Worm (Caenorhabditis elegans) whole organism, late embryonic: ENCODE data around the gene C34C12.2.
A peak's percentile ranks its signal among the peaks of the same experiment; 100 is the strongest.

Experiments used
- C08G9.2 ChIP-seq: sonication (generic microtip); optimal IDR thresholded peaks from 2 replicates; lab custom pipeline; 2016; ENCODE audit warnings: mild to moderate bottlenecking, missing genetic modification characterization, moderate library complexity, missing compliant biosample characterization
- C38D4.7 ChIP-seq: fragments of 200-800 bp; sonication (Bioruptor generic); optimal IDR thresholded peaks from 2 replicates; lab custom pipeline; 2018; ENCODE audit warnings: mild to moderate bottlenecking, missing genetic modification characterization, moderate library complexity, missing compliant biosample characterization
- ahr-1 ChIP-seq: sonication (generic microtip); optimal IDR thresholded peaks from 2 replicates; lab custom pipeline; 2016; ENCODE audit warnings: missing genetic modification characterization, missing compliant biosample characterization
- ama-1 ChIP-seq: fragments of 150-350 bp; optimal IDR thresholded peaks from 2 replicates; lab custom pipeline; 2014
- ceh-14 ChIP-seq: sonication (generic microtip); optimal IDR thresholded peaks from 2 replicates; lab custom pipeline; 2016; ENCODE audit warnings: missing genotype, missing genetic modification characterization, missing compliant biosample characterization
- ceh-18 ChIP-seq: sonication (generic microtip); optimal IDR thresholded peaks from 2 replicates; lab custom pipeline; 2016; ENCODE audit warnings: missing genetic modification characterization, missing compliant biosample characterization
- ceh-2 ChIP-seq: sonication (generic microtip); optimal IDR thresholded peaks from 2 replicates; lab custom pipeline; 2016; ENCODE audit warnings: missing genotype, missing genetic modification characterization, missing compliant biosample characterization
- ceh-24 ChIP-seq: sonication (generic microtip); optimal IDR thresholded peaks from 2 replicates; lab custom pipeline; 2016; ENCODE audit warnings: mild to moderate bottlenecking, missing genetic modification characterization, missing compliant biosample characterization
- ceh-30 ChIP-seq: fragments of 150-350 bp; optimal IDR thresholded peaks from 2 replicates; lab custom pipeline; 2014; ENCODE audit warnings: missing biosample characterization, missing genetic modification characterization
- ceh-31 ChIP-seq: sonication (generic microtip); optimal IDR thresholded peaks from 2 replicates; lab custom pipeline; 2016; ENCODE audit warnings: missing genetic modification characterization, missing compliant biosample characterization
- ceh-34 ChIP-seq: sonication (generic microtip); optimal IDR thresholded peaks from 2 replicates; lab custom pipeline; 2016; ENCODE audit warnings: mild to moderate bottlenecking, missing genetic modification characterization, missing compliant biosample characterization
- ceh-45 ChIP-seq: fragments of 200-800 bp; sonication (Bioruptor generic); IDR thresholded peaks from 2 replicates; pipeline ENCODE4 v1.3.6; 2022; ENCODE audit warnings: missing genetic modification reagents, missing genetic modification characterization, missing compliant biosample characterization
- ceh-48 ChIP-seq: sonication (generic microtip); optimal IDR thresholded peaks from 2 replicates; lab custom pipeline; 2016; ENCODE audit warnings: missing genetic modification characterization, inconsistent platforms, missing compliant biosample characterization
- ceh-6 ChIP-seq: fragments of 200-800 bp; sonication (Bioruptor generic); optimal IDR thresholded peaks from 2 replicates; lab custom pipeline; 2018; ENCODE audit warnings: mild to moderate bottlenecking, missing genetic modification characterization, missing compliant biosample characterization
- ceh-9 ChIP-seq: sonication (generic microtip); optimal IDR thresholded peaks from 2 replicates; lab custom pipeline; 2016; ENCODE audit warnings: mild to moderate bottlenecking, missing genetic modification characterization, inconsistent platforms, missing compliant biosample characterization
- dmd-4 ChIP-seq: sonication (generic microtip); optimal IDR thresholded peaks from 2 replicates; lab custom pipeline; 2016; ENCODE audit warnings: borderline replicate concordance, missing genetic modification characterization, missing compliant biosample characterization
- eyg-1 ChIP-seq: sonication (generic microtip); optimal IDR thresholded peaks from 2 replicates; lab custom pipeline; 2016; ENCODE audit warnings: missing genotype, missing genetic modification characterization, missing compliant biosample characterization
- fkh-6 ChIP-seq: sonication (generic microtip); optimal IDR thresholded peaks from 2 replicates; lab custom pipeline; 2016; ENCODE audit warnings: missing genetic modification characterization, missing compliant biosample characterization
- gmeb-2 ChIP-seq: sonication (generic microtip); optimal IDR thresholded peaks from 2 replicates; lab custom pipeline; 2016; ENCODE audit warnings: missing genetic modification characterization, inconsistent platforms, missing compliant biosample characterization
- lim-6 ChIP-seq: sonication (generic microtip); optimal IDR thresholded peaks from 2 replicates; lab custom pipeline; 2016; ENCODE audit warnings: missing genetic modification characterization, missing compliant biosample characterization
- madf-2 ChIP-seq: sonication (generic microtip); optimal IDR thresholded peaks from 2 replicates; lab custom pipeline; 2017; ENCODE audit warnings: missing genetic modification characterization, missing compliant biosample characterization
- mec-3 ChIP-seq: sonication (generic microtip); optimal IDR thresholded peaks from 2 replicates; lab custom pipeline; 2016; ENCODE audit warnings: borderline replicate concordance, missing genetic modification characterization, missing compliant biosample characterization
- nfya-1 ChIP-seq: sonication (generic microtip); optimal IDR thresholded peaks from 2 replicates; lab custom pipeline; 2017; ENCODE audit warnings: missing genetic modification characterization, mild to moderate bottlenecking, missing compliant biosample characterization, antibody characterized with exemption, moderate library complexity
- nhr-232 ChIP-seq: sonication (generic microtip); optimal IDR thresholded peaks from 2 replicates; lab custom pipeline; 2016; ENCODE audit warnings: missing genetic modification characterization, missing compliant biosample characterization
- npax-4 ChIP-seq: sonication (generic microtip); optimal IDR thresholded peaks from 2 replicates; lab custom pipeline; 2016; ENCODE audit warnings: missing genetic modification characterization, missing compliant biosample characterization
- odd-2 ChIP-seq: sonication (generic microtip); optimal IDR thresholded peaks from 2 replicates; lab custom pipeline; 2017; ENCODE audit warnings: antibody characterized with exemption, mild to moderate bottlenecking, missing genetic modification characterization, missing compliant biosample characterization
- pag-3 ChIP-seq: sonication (generic microtip); optimal IDR thresholded peaks from 2 replicates; lab custom pipeline; 2016; ENCODE audit warnings: missing compliant biosample characterization, missing genetic modification characterization, borderline replicate concordance
- pha-2 ChIP-seq: sonication (generic microtip); optimal IDR thresholded peaks from 2 replicates; lab custom pipeline; 2017; ENCODE audit warnings: mild to moderate bottlenecking, missing genetic modification characterization, missing compliant biosample characterization
- ref-2 ChIP-seq: sonication (generic microtip); optimal IDR thresholded peaks from 2 replicates; lab custom pipeline; 2016; ENCODE audit warnings: missing genetic modification characterization, missing compliant biosample characterization
- rnt-1 ChIP-seq: sonication (generic microtip); optimal IDR thresholded peaks from 2 replicates; lab custom pipeline; 2016; ENCODE audit warnings: missing genetic modification characterization, missing compliant biosample characterization
- sdc-2 ChIP-seq: sonication (generic microtip); optimal IDR thresholded peaks from 2 replicates; lab custom pipeline; 2016; ENCODE audit warnings: missing genotype, missing genetic modification characterization, missing compliant biosample characterization
- tbx-2 ChIP-seq: sonication (generic microtip); optimal IDR thresholded peaks from 2 replicates; lab custom pipeline; 2016; ENCODE audit warnings: missing genetic modification characterization, missing compliant biosample characterization
- unc-3 ChIP-seq, 2 experiments: fragments of 200-800 bp in 1 of 2; sonication (Bioruptor generic) in 1 of 2; sonication (generic microtip) in 1 of 2; conservative IDR thresholded peaks in 1 of 2; optimal IDR thresholded peaks in 1 of 2; 2 replicates each; pipeline versions ENCODE4 v1.3.6 to Lab custom; 2016 to 2022; ENCODE audit warnings: missing compliant biosample characterization in 2 of 2, missing genetic modification characterization in 2 of 2, missing genetic modification reagents in 1 of 2
- unc-55 ChIP-seq: sonication (generic microtip); optimal IDR thresholded peaks from 2 replicates; lab custom pipeline; 2017; ENCODE audit warnings: missing biosample characterization, missing genetic modification reagents, missing genetic modification characterization
- zip-5 ChIP-seq: sonication (generic microtip); optimal IDR thresholded peaks from 2 replicates; lab custom pipeline; 2016; ENCODE audit warnings: missing genetic modification characterization, missing compliant biosample characterization

The C34C12.2 gene

DNA sequence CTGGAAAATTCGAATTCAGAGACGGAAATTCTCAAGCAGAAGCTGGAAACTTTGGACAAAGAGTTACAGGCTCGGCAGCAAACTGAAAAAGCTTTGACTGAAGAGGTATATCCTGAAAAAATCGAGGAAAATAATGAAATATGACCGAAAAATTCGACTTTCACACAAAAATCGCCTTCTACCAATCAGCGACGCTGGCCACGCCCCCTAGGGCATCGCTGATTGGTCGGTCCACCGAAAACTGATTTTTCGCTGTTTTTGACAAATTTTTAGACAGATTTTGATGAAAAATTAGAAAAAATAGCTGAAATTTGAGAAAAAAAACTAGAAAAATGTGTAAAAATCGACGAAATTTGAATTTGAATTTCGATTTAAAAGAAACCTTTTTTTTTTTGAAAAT lies 34.7 kb upstream of the C34C12.2 start:
- no peak for TF ChIP-seq pha-2
- peak; percentile 98 for TF ChIP-seq nfya-1 (tag; lab: Kevin White, UChicago)

DNA sequence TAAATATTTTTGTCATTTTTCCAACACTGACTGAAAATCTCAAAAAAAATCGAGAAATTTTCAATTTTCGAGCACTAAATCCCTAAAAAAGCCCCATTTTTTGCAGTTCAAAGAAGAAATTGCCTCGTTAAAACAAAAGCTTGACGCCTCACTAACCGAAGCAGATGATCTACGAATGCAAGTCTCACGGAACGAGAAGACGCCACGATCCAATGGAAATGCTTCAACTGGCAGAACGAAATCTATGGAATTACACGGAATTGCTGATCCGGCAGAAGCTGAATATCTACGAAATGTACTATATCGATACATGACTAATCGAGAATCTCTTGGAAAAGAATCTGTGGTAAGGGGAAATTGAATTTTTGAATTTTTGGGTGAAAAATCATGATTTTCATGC lies 29.7 kb upstream of the C34C12.2 start:
- TF ChIP-seq ceh-9 (tag; lab: Kevin White, UChicago) (no peak), zip-5 (peak; percentile 36), lim-6 (tag; lab: Kevin White, UChicago) (peak; percentile 29), unc-3 (GFP tag; conservative IDR thresholded peaks at IDR 0.05; lab: Robert Waterston, UW) (no peak), unc-3 (tag; optimal IDR thresholded peaks at IDR 0.05; lab: Kevin White, UChicago) (no peak), rnt-1 (tag; lab: Kevin White, UChicago) (peak; percentile 10), pag-3 (tag; lab: Kevin White, UChicago) (no peak), eyg-1 (no peak), ceh-2 (tag; lab: Kevin White, UChicago) (peak; percentile 48), ceh-30 (no peak), ceh-34 (tag; lab: Kevin White, UChicago) (peak; percentile 17), odd-2 (tag; lab: Kevin White, UChicago) (no peak), ceh-31 (peak; percentile 72), ref-2 (tag; lab: Kevin White, UChicago) (peak; percentile 17), ceh-6 (GFP tag; lab: Kevin White, UChicago) (no peak), C08G9.2 (peak; percentile 54), ceh-14 (tag; lab: Kevin White, UChicago) (peak; percentile 7), unc-55 (GFP tag; lab: Kevin White, UChicago) (no peak), fkh-6 (tag; lab: Kevin White, UChicago) (no peak), dmd-4 (tag; lab: Kevin White, UChicago) (no peak), tbx-2 (peak; percentile 52)

DNA sequence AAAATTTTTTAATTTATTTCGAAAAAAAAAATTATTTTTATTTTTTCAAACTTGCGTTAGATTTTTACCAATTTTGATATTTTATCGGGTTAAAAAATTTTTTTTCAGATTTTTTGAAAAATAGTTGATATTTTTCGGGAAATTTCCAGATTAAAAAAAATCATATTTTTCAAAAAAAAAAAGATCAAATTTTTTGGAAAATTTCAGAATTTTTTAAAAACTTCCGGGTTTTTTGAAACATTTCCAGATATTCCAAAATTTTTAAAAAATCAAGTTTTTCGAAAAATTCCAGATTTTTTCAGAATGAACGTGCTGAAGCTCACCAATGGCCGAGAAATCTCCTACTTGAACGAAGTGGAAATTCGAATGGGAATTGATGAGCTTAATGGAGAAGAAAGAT lies 28.1 kb upstream of the C34C12.2 start, which contains the start of gene metl-18:
metl-18 (plus strand) TSS at position 301 of the 400 bp plus-strand sequence.
- no peak for TF ChIP-seq gmeb-2 (tag; lab: Kevin White, UChicago)

DNA sequence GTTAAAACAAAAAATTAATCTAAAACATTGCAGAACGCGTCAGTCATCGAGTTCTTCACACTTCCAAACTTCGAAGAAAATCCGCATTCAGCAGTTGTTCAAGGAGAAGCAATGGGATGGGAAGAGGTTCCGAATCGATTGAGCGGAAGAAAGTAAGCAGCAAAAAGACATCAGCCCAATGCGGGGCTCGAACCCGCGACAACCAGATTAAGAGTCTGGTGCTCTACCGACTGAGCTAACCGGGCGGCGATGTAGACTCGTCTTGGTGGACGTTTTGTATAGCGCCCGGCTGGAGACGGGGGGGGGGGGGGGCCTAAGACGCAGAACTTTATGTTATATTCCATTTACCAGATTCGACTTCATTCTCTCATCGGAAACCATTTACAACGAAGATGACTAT lies 26.8 kb upstream of the C34C12.2 start:
- TF ChIP-seq odd-2 (tag; lab: Kevin White, UChicago) (no peak), pha-2 (no peak), ceh-48 (tag; lab: Kevin White, UChicago) (no peak), ceh-45 (no peak), ahr-1 (tag; lab: Kevin White, UChicago) (no peak), sdc-2 (tag; lab: Kevin White, UChicago) (no peak), ceh-18 (no peak), ama-1 (lab: Kevin White, UChicago) (no peak), madf-2 (tag; lab: Kevin White, UChicago) (no peak)

DNA sequence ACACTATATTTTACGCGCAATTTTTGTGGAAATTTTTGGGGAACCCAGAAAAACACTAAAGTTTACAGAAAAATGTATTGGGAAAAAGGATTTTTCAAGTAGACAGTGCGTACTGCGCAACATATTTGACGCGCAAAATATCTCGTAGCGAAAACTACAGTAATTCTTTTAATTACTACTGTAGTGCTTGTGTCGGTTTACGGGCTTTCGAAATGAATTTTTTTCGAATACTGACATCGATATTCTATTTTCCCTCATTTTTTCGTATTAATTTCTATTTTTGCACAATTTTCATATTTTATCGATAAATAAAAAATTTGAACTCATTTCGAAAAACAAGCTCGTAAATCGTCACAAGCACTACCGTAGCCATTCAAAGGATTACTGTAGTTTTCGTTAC lies 25.0 kb upstream of the C34C12.2 start:
- TF ChIP-seq mec-3, result no peak
- TF ChIP-seq eyg-1, result no peak
- no peak for TF ChIP-seq npax-4
- TF ChIP-seq C08G9.2, result no peak
- no peak for TF ChIP-seq ceh-24 (tag; lab: Kevin White, UChicago)
- no peak for TF ChIP-seq C38D4.7 (GFP tag; lab: Kevin White, UChicago)
- TF ChIP-seq nhr-232 (tag; lab: Kevin White, UChicago), result no peak
